Worm (Caenorhabditis elegans) whole organism, midembryonic: Measurements from ENCODE around the gene C27A7.6.

Experiments used
- flt-1 ChIP-seq: fragments of 200-800 bp; sonication (Bioruptor generic); IDR thresholded peaks from 2 replicates; pipeline ENCODE4 v1.3.6; 2022; ENCODE audit warnings: missing genetic modification characterization, missing compliant biosample characterization
- klf-2 ChIP-seq: fragments of 200-800 bp; sonication (Bioruptor generic); conservative IDR thresholded peaks from 2 replicates; pipeline ENCODE4 v1.3.6; 2022; ENCODE audit warnings: missing genetic modification reagents, missing genetic modification characterization, missing compliant biosample characterization
- med-1 ChIP-seq: sonication (generic microtip); optimal IDR thresholded peaks from 2 replicates; lab custom pipeline; 2017; ENCODE audit warnings: missing genetic modification characterization, mild to moderate bottlenecking, missing compliant biosample characterization, antibody characterized with exemption, missing genetic modification reagents; ENCODE audit not compliant: insufficient read depth
- ref-1 ChIP-seq: fragments of 200-800 bp; sonication (Bioruptor generic); conservative IDR thresholded peaks from 2 replicates; pipeline ENCODE4 v1.3.6; 2022; ENCODE audit warnings: missing genetic modification reagents, missing genetic modification characterization, missing compliant biosample characterization
- tab-1 ChIP-seq: fragments of 200-800 bp; sonication (Bioruptor generic); IDR thresholded peaks from 2 replicates; pipeline ENCODE4 v1.3.6; 2022; ENCODE audit warnings: missing genetic modification characterization, missing compliant biosample characterization
- ztf-29 ChIP-seq: fragments of 200-800 bp; sonication (Bioruptor generic); IDR thresholded peaks from 2 replicates; pipeline ENCODE4 v1.3.6; 2022; ENCODE audit warnings: missing genetic modification reagents, missing genetic modification characterization, missing compliant biosample characterization

DNA sequence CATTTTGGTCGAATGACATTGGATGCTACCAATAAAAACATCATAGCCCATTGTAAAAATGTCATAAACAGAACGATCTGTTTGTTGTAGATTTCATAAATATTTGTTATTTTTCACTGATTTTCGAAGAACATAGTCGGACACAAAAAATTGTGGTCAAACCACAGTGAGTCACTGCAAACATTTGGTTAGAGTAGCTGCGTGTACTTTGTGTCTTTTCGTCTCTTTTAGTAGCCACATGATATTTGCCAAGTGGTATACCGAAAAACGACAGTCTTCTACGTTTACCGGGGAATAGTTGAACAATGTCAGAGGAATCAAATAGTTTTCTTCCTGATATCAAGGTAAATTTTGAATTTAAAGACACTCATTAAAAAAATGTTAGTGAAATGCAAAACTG lies 38.8 kb downstream of the C27A7.6 start, which contains the start of gene nhr-206:
- TF ChIP-seq klf-2 (GFP tag; lab: Robert Waterston, UW), result no peak
- no peak for TF ChIP-seq flt-1 (GFP tag; lab: Robert Waterston, UW)
- TF ChIP-seq ref-1, result no peak
- TF ChIP-seq tab-1, result no peak
- no peak for TF ChIP-seq ztf-29 (GFP tag; lab: Robert Waterston, UW)
- no peak for TF ChIP-seq med-1 (GFP tag; lab: Kevin White, UChicago)
